Worm (Caenorhabditis elegans) whole organism, mixed stage, embryonic: ENCODE measurements around the gene str-231.

ENCODE experiments used
- blmp-1 ChIP-seq: fragments of 150-350 bp; optimal IDR thresholded peaks from 2 replicates; lab custom pipeline; 2014; ENCODE audit warnings: missing biosample characterization, missing genetic modification characterization
- ceh-39 ChIP-seq: fragments of 150-350 bp; optimal IDR thresholded peaks from 2 replicates; lab custom pipeline; 2014; ENCODE audit warnings: missing biosample characterization, missing genetic modification characterization
- ces-1 ChIP-seq: fragments of 150-350 bp; optimal IDR thresholded peaks from 2 replicates; lab custom pipeline; 2014; ENCODE audit warnings: missing biosample characterization, missing genetic modification reagents, missing genetic modification characterization
- hlh-1 ChIP-seq: fragments of 150-350 bp; optimal IDR thresholded peaks from 2 replicates; lab custom pipeline; 2014; ENCODE audit warnings: missing biosample characterization, missing genetic modification reagents, missing genetic modification characterization
- snpc-4 ChIP-seq: fragments of 150-350 bp; optimal IDR thresholded peaks from 2 replicates; lab custom pipeline; 2014; ENCODE audit warnings: missing biosample characterization, missing genetic modification characterization
- unc-39 ChIP-seq: fragments of 150-350 bp; optimal IDR thresholded peaks from 2 replicates; lab custom pipeline; 2014; ENCODE audit warnings: missing biosample characterization, missing genetic modification characterization
- unc-62 ChIP-seq: fragments of 150-350 bp; optimal IDR thresholded peaks from 2 replicates; lab custom pipeline; 2014; ENCODE audit warnings: missing biosample characterization, missing genetic modification reagents, missing genetic modification characterization

- TF ChIP-seq ceh-39 (tag; lab: Kevin White, UChicago) (no peak), hlh-1 (no peak), unc-39 (tag; lab: Kevin White, UChicago) (no peak), unc-62 (GFP tag; lab: Kevin White, UChicago) (no peak), blmp-1 (tag; lab: Kevin White, UChicago) (no peak), snpc-4 (no peak), ces-1 (GFP tag; lab: Kevin White, UChicago) (no peak)
Observed at ce11 chrV:16047508-16047907, 40.1 kb upstream of the str-231 start, which contains the start of gene str-198.
